Worm (Caenorhabditis elegans) whole organism, L2 larva: ENCODE results near the gene C26F1.1.

Source experiments
- R02D3.7 ChIP-seq: fragments of 150-350 bp; optimal IDR thresholded peaks from 2 replicates; lab custom pipeline; 2014; ENCODE audit warnings: missing biosample characterization, missing genetic modification characterization
- nhr-11 ChIP-seq: fragments of 150-350 bp; optimal IDR thresholded peaks from 2 replicates; lab custom pipeline; 2014; ENCODE audit warnings: missing biosample characterization, missing genetic modification characterization
- nhr-12 ChIP-seq: fragments of 150-350 bp; optimal IDR thresholded peaks from 2 replicates; lab custom pipeline; 2014; ENCODE audit warnings: missing biosample characterization, missing genetic modification characterization
- nhr-77 ChIP-seq: fragments of 150-350 bp; optimal IDR thresholded peaks from 2 replicates; lab custom pipeline; 2014; ENCODE audit warnings: missing biosample characterization, missing genetic modification characterization
- sem-4 ChIP-seq: fragments of 150-350 bp; optimal IDR thresholded peaks from 2 replicates; lab custom pipeline; 2014; ENCODE audit warnings: missing biosample characterization, missing genetic modification reagents, missing genetic modification characterization
- snpc-4 ChIP-seq: fragments of 150-350 bp; optimal IDR thresholded peaks from 2 replicates; lab custom pipeline; 2014; ENCODE audit warnings: missing biosample characterization, missing genetic modification characterization
- unc-55 ChIP-seq: fragments of 150-350 bp; sonication (generic microtip); optimal IDR thresholded peaks from 3 replicates; lab custom pipeline; 2014; ENCODE audit warnings: missing biosample characterization, missing genetic modification reagents, missing genetic modification characterization

DNA sequence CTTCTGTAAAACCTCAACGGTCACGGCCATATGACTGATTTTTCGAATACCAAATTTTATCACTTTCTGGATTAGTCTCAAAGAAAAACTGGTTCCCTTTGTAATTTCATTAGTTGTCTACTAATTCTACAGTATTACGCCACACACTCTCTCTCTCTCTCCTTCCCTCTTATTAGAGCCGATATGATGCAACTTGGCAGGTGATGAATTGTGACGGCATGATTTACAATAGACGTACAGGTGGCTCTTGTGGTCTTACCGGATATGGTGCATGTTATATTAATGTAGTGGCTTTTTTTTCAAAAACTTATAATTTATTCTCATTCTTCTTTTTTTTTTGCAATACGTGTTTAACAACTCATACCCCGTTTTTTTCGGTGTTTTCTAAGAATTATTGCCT, 43.3 kb upstream of the C26F1.1 start:
- TF ChIP-seq nhr-12 (tag; lab: Kevin White, UChicago) (no peak), nhr-11 (tag; lab: Kevin White, UChicago) (no peak), sem-4 (tag; lab: Kevin White, UChicago) (no peak), R02D3.7 (tag; lab: Kevin White, UChicago) (no peak), unc-55 (no peak), nhr-77 (no peak), snpc-4 (tag; lab: Kevin White, UChicago) (no peak)
